Fruit fly (Drosophila melanogaster) whole organism, embryonic: ENCODE results near the gene mRpL30.
A peak's percentile ranks its signal among the peaks of the same experiment; 100 is the strongest.

Experiments used
- BtbVII ChIP-seq: fragments of 200-800 bp; sonication (Bioruptor generic); optimal IDR thresholded peaks from 3 replicates; lab custom pipeline; 2017; ENCODE audit warnings: missing biosample characterization, mild to moderate bottlenecking, missing genetic modification characterization
- CG11560 ChIP-seq: fragments of 200-800 bp; sonication (Bioruptor generic); IDR thresholded peaks from 3 replicates; pipeline ENCODE4 v1.3.6; 2022; ENCODE audit warnings: missing biosample characterization, missing genetic modification characterization
- CG12155 ChIP-seq: fragments of 200-800 bp; sonication (Bioruptor generic); optimal IDR thresholded peaks from 3 replicates; lab custom pipeline; 2016; ENCODE audit warnings: missing biosample characterization, missing genetic modification characterization
- CG14014 ChIP-seq: fragments of 200-800 bp; sonication (Bioruptor generic); IDR thresholded peaks from 2 replicates; pipeline ENCODE4 v1.3.6; 2022; ENCODE audit warnings: missing biosample characterization, missing genetic modification characterization
- CG15514 ChIP-seq: fragments of 200-800 bp; sonication (Bioruptor generic); optimal IDR thresholded peaks from 3 replicates; lab custom pipeline; 2017; ENCODE audit warnings: missing biosample characterization, missing genetic modification characterization, mild to moderate bottlenecking, moderate library complexity, missing genetic modification reagents
- CG15601 ChIP-seq: fragments of 200-800 bp; sonication (Bioruptor generic); optimal IDR thresholded peaks from 3 replicates; lab custom pipeline; 2019; ENCODE audit warnings: missing biosample characterization, mild to moderate bottlenecking, missing genetic modification characterization, moderate library complexity
- CG1832 ChIP-seq: fragments of 200-800 bp; sonication (Bioruptor generic); optimal IDR thresholded peaks from 2 replicates; lab custom pipeline; 2017; ENCODE audit warnings: missing biosample characterization, mild to moderate bottlenecking, missing genetic modification characterization, inconsistent platforms
- CG18599 ChIP-seq: fragments of 200-800 bp; sonication (Bioruptor generic); optimal IDR thresholded peaks from 3 replicates; lab custom pipeline; 2017; ENCODE audit warnings: missing biosample characterization, missing genetic modification characterization, mild to moderate bottlenecking, moderate library complexity, missing genetic modification reagents
- CG2202 ChIP-seq: fragments of 200-800 bp; sonication (Bioruptor generic); optimal IDR thresholded peaks from 2 replicates; lab custom pipeline; 2018; ENCODE audit warnings: missing biosample characterization, mild to moderate bottlenecking, missing genetic modification characterization
- CG31441 ChIP-seq: fragments of 200-800 bp; sonication (Bioruptor generic); IDR thresholded peaks from 2 replicates; pipeline ENCODE4 v1.3.6; 2022; ENCODE audit warnings: missing biosample characterization, missing genetic modification characterization
- CG4854 ChIP-seq: fragments of 200-800 bp; sonication (Bioruptor generic); optimal IDR thresholded peaks from 2 replicates; lab custom pipeline; 2016; ENCODE audit warnings: missing biosample characterization, missing genetic modification characterization, inconsistent platforms
- CG6854 ChIP-seq: fragments of 200-800 bp; sonication (Bioruptor generic); optimal IDR thresholded peaks from 3 replicates; lab custom pipeline; 2017; ENCODE audit warnings: missing biosample characterization, mild to moderate bottlenecking, missing genetic modification characterization
- CG9609 ChIP-seq: fragments of 200-800 bp; sonication (Bioruptor generic); optimal IDR thresholded peaks from 3 replicates; lab custom pipeline; 2016; ENCODE audit warnings: missing biosample characterization, missing genetic modification characterization
- Chrac-16 ChIP-seq: fragments of 200-800 bp; sonication (Bioruptor generic); optimal IDR thresholded peaks from 3 replicates; lab custom pipeline; 2016; ENCODE audit warnings: missing biosample characterization, missing genetic modification characterization
- Dll ChIP-seq: fragments of 200-800 bp; sonication (Bioruptor generic); IDR thresholded peaks from 4 replicates; pipeline ENCODE4 v1.3.6; 2022; ENCODE audit warnings: missing biosample characterization, missing genetic modification characterization; ENCODE audit not compliant: partially characterized antibody
- E2f1 ChIP-seq: fragments of 200-800 bp; sonication (Bioruptor generic); IDR thresholded peaks from 2 replicates; pipeline ENCODE4 v1.3.6; 2022; ENCODE audit warnings: missing biosample characterization, missing genetic modification characterization
- Eip74EF ChIP-seq, 2 experiments: fragments of 200-800 bp in 1 of 2; fragments of >200 bp in 1 of 2; sonication (Bioruptor generic) in 1 of 2; optimal IDR thresholded peaks; 2 replicates each; lab custom pipeline; 2017 to 2019; ENCODE audit warnings: missing biosample characterization in 2 of 2, missing genetic modification characterization in 2 of 2, mild to moderate bottlenecking in 1 of 2, moderate library complexity in 1 of 2
- HmgZ ChIP-seq: fragments of 200-800 bp; sonication (Bioruptor generic); optimal IDR thresholded peaks from 2 replicates; lab custom pipeline; 2018; ENCODE audit warnings: missing biosample characterization, mild to moderate bottlenecking, missing genetic modification characterization
- Hr78 ChIP-seq, 2 experiments: fragments of 200-800 bp in 1 of 2; fragments of >200 bp in 1 of 2; sonication (Bioruptor generic) in 1 of 2; optimal IDR thresholded peaks; 2 replicates each; lab custom pipeline; 2017 to 2019; ENCODE audit warnings: missing biosample characterization in 2 of 2, missing genetic modification characterization in 2 of 2, mild to moderate bottlenecking in 1 of 2, moderate library complexity in 1 of 2
- Lim3 ChIP-seq: fragments of 200-800 bp; sonication (Bioruptor generic); IDR thresholded peaks from 2 replicates; pipeline ENCODE4 v1.3.6; 2022; ENCODE audit warnings: missing biosample characterization, missing genetic modification characterization
- Lpt ChIP-seq: fragments of >200 bp; optimal IDR thresholded peaks from 2 replicates; lab custom pipeline; 2018; ENCODE audit warnings: missing biosample characterization, missing genetic modification characterization
- Max ChIP-seq: fragments of 200-800 bp; sonication (Bioruptor generic); optimal IDR thresholded peaks from 2 replicates; lab custom pipeline; 2016; ENCODE audit warnings: missing biosample characterization, mild to moderate bottlenecking, missing genetic modification characterization
- Meics ChIP-seq: fragments of 200-800 bp; sonication (Bioruptor generic); optimal IDR thresholded peaks from 2 replicates; lab custom pipeline; 2017; ENCODE audit warnings: missing biosample characterization, mild to moderate bottlenecking, missing genetic modification characterization
- NC2β ChIP-seq: fragments of 200-800 bp; sonication (Bioruptor generic); optimal IDR thresholded peaks from 2 replicates; lab custom pipeline; 2016; ENCODE audit warnings: missing biosample characterization, missing genetic modification characterization
- Nf-YB ChIP-seq: fragments of 200-800 bp; sonication (Bioruptor generic); optimal IDR thresholded peaks from 3 replicates; lab custom pipeline; 2019; ENCODE audit warnings: missing biosample characterization, mild to moderate bottlenecking, missing genetic modification characterization, moderate library complexity
- Ptx1 ChIP-seq: fragments of 200-800 bp; sonication (Bioruptor generic); IDR thresholded peaks from 2 replicates; pipeline ENCODE4 v1.3.6; 2022; ENCODE audit warnings: missing biosample characterization, missing genetic modification characterization
- ac ChIP-seq: fragments of 200-800 bp; sonication (Bioruptor generic); optimal IDR thresholded peaks from 3 replicates; lab custom pipeline; 2017; ENCODE audit warnings: missing biosample characterization, mild to moderate bottlenecking, missing genetic modification characterization
- al ChIP-seq: fragments of 200-800 bp; sonication (Bioruptor generic); IDR thresholded peaks from 2 replicates; pipeline ENCODE4 v1.3.6; 2022; ENCODE audit warnings: missing biosample characterization, missing genetic modification characterization
- amos ChIP-seq: fragments of 200-800 bp; sonication (Bioruptor generic); IDR thresholded peaks from 2 replicates; pipeline ENCODE4 v1.3.6; 2022; ENCODE audit warnings: missing biosample characterization, missing genetic modification characterization; ENCODE audit not compliant: partially characterized antibody
- bowl ChIP-seq: fragments of 200-800 bp; sonication (Bioruptor generic); IDR thresholded peaks from 2 replicates; pipeline ENCODE4 v1.3.6; 2022; ENCODE audit warnings: missing biosample characterization, missing genetic modification characterization
- dmrt99B ChIP-seq: fragments of 200-800 bp; sonication (Bioruptor generic); optimal IDR thresholded peaks from 2 replicates; lab custom pipeline; 2018; ENCODE audit warnings: missing biosample characterization, mild to moderate bottlenecking, missing genetic modification characterization, moderate library complexity
- gcm ChIP-seq: fragments of 200-800 bp; sonication (Bioruptor generic); optimal IDR thresholded peaks from 2 replicates; lab custom pipeline; 2019; ENCODE audit warnings: missing biosample characterization, mild to moderate bottlenecking, missing genetic modification characterization, moderate library complexity
- gcm2 ChIP-seq: fragments of 200-800 bp; sonication (Bioruptor generic); optimal IDR thresholded peaks from 2 replicates; lab custom pipeline; 2016; ENCODE audit warnings: missing biosample characterization, missing genetic modification characterization
- ham ChIP-seq: fragments of 200-800 bp; sonication (Bioruptor generic); IDR thresholded peaks from 2 replicates; pipeline ENCODE4 v1.3.6; 2022; ENCODE audit warnings: missing biosample characterization, missing genetic modification characterization
- her ChIP-seq: fragments of 200-800 bp; sonication (Bioruptor generic); optimal IDR thresholded peaks from 2 replicates; lab custom pipeline; 2016; ENCODE audit warnings: missing biosample characterization, missing genetic modification characterization
- jigr1 ChIP-seq: fragments of 200-800 bp; sonication (Bioruptor generic); IDR thresholded peaks from 3 replicates; pipeline ENCODE4 v1.3.6; 2022; ENCODE audit warnings: missing biosample characterization, missing genetic modification characterization
- kay ChIP-seq: fragments of 200-800 bp; sonication (Bioruptor generic); optimal IDR thresholded peaks from 2 replicates; lab custom pipeline; 2016; ENCODE audit warnings: missing biosample characterization, missing genetic modification characterization
- klu ChIP-seq: fragments of 200-800 bp; sonication (Bioruptor generic); IDR thresholded peaks from 2 replicates; pipeline ENCODE4 v1.3.6; 2022; ENCODE audit warnings: missing biosample characterization, missing genetic modification characterization
- mirr ChIP-seq: fragments of 200-800 bp; sonication (Bioruptor generic); optimal IDR thresholded peaks from 3 replicates; lab custom pipeline; 2018; ENCODE audit warnings: missing biosample characterization, mild to moderate bottlenecking, missing genetic modification characterization
- nerfin-1 ChIP-seq: fragments of 200-800 bp; sonication (Bioruptor generic); optimal IDR thresholded peaks from 3 replicates; lab custom pipeline; 2019; ENCODE audit warnings: missing biosample characterization, mild to moderate bottlenecking, missing genetic modification characterization, moderate library complexity
- pfk ChIP-seq: fragments of 200-800 bp; sonication (Bioruptor generic); optimal IDR thresholded peaks from 2 replicates; lab custom pipeline; 2018; ENCODE audit warnings: missing biosample characterization, mild to moderate bottlenecking, missing genetic modification characterization, moderate library complexity
- pita ChIP-seq: fragments of 200-800 bp; sonication (Bioruptor generic); optimal IDR thresholded peaks from 2 replicates; lab custom pipeline; 2017; ENCODE audit warnings: missing biosample characterization, mild to moderate bottlenecking, missing genetic modification characterization
- pnt ChIP-seq: fragments of 200-800 bp; sonication (Bioruptor generic); optimal IDR thresholded peaks from 3 replicates; lab custom pipeline; 2016; ENCODE audit warnings: missing biosample characterization, missing genetic modification characterization
- pros ChIP-seq: fragments of 200-800 bp; sonication (Bioruptor generic); optimal IDR thresholded peaks from 3 replicates; lab custom pipeline; 2019; ENCODE audit warnings: missing biosample characterization, mild to moderate bottlenecking, missing genetic modification characterization, moderate library complexity
- sd ChIP-seq: fragments of 200-800 bp; sonication (Bioruptor generic); optimal IDR thresholded peaks from 3 replicates; lab custom pipeline; 2018; ENCODE audit warnings: missing biosample characterization, mild to moderate bottlenecking, missing genetic modification characterization, moderate library complexity
- slp2 ChIP-seq: fragments of 200-800 bp; sonication (Bioruptor generic); optimal IDR thresholded peaks from 2 replicates; lab custom pipeline; 2016; ENCODE audit warnings: missing biosample characterization, missing genetic modification characterization
- sug ChIP-seq: fragments of 200-800 bp; optimal IDR thresholded peaks from 2 replicates; lab custom pipeline; 2019; ENCODE audit warnings: missing biosample characterization, mild to moderate bottlenecking, missing genetic modification characterization, moderate library complexity
- twi ChIP-seq: fragments of 200-800 bp; optimal IDR thresholded peaks from 2 replicates; lab custom pipeline; 2019; ENCODE audit warnings: missing biosample characterization, mild to moderate bottlenecking, missing genetic modification characterization, moderate library complexity
- wdn ChIP-seq: fragments of 200-800 bp; sonication (Bioruptor generic); IDR thresholded peaks from 2 replicates; pipeline ENCODE4 v1.3.6; 2022; ENCODE audit warnings: missing biosample characterization, missing genetic modification characterization

mRpL30 gene

dm6 chrX:4687778-4688399, 40.2 kb downstream of the mRpL30 start, which contains the start of gene ctp:
ctp (plus strand) TSS chrX:4687800.
- TF ChIP-seq Lim3 (GFP tag; lab: Robert Waterston, UW) = no peak
- TF ChIP-seq CG15601 = peak; percentile 21
- TF ChIP-seq sd (tag; lab: Kevin White, UChicago) = peak; percentile 8
- TF ChIP-seq nerfin-1 (tag; lab: Kevin White, UChicago) = peak; percentile 30
- TF ChIP-seq Chrac-16 (GFP tag; lab: Kevin White, UChicago) = peak; percentile 53
- peak; percentile 56 for TF ChIP-seq CG9609 (GFP tag; lab: Kevin White, UChicago)
- TF ChIP-seq dmrt99B (tag; lab: Kevin White, UChicago) = peak; percentile 27
- TF ChIP-seq NC2β (GFP tag; lab: Kevin White, UChicago) = peak; percentile 24
- TF ChIP-seq CG11560 (tag; lab: Robert Waterston, UW) = peak; percentile 98
- TF ChIP-seq Meics (GFP tag; lab: Kevin White, UChicago) = peak; percentile 59
- TF ChIP-seq pros (GFP tag; lab: Kevin White, UChicago) = no peak
- TF ChIP-seq CG1832 (GFP tag; lab: Kevin White, UChicago) = no peak
- peak; percentile 47; the same call in 1 of the 2 replicates for TF ChIP-seq CG31441 (GFP tag; lab: Robert Waterston, UW)
- no peak for TF ChIP-seq gcm2 (GFP tag; lab: Kevin White, UChicago)
- no peak for TF ChIP-seq pita (GFP tag; lab: Kevin White, UChicago)
- peak; percentile 46 for TF ChIP-seq CG15514 (GFP tag; lab: Kevin White, UChicago)
- no peak for TF ChIP-seq E2f1 (GFP tag; lab: Robert Waterston, UW)
- TF ChIP-seq CG14014 (GFP tag; lab: Robert Waterston, UW) = peak; percentile 55; the same call in 1 of the 2 replicates
- no peak for TF ChIP-seq wdn (GFP tag; lab: Robert Waterston, UW)
- no peak for TF ChIP-seq Hr78 (GFP tag; optimal IDR thresholded peaks at IDR 0.05; lab: Kevin White, UChicago)
- TF ChIP-seq Max (GFP tag; lab: Kevin White, UChicago) = no peak
- peak; percentile 17 for TF ChIP-seq pnt (GFP tag; lab: Kevin White, UChicago)
- peak; percentile 64 for TF ChIP-seq mirr (GFP tag; lab: Kevin White, UChicago)
- no peak for TF ChIP-seq CG4854
- peak; percentile 70 for TF ChIP-seq her (GFP tag; lab: Kevin White, UChicago)
- no peak for TF ChIP-seq bowl (GFP tag; lab: Robert Waterston, UW)
- peak; percentile 40 for TF ChIP-seq amos (GFP tag; lab: Robert Waterston, UW)
- TF ChIP-seq Ptx1 = peak; percentile 32
- TF ChIP-seq twi = peak; percentile 21
- TF ChIP-seq slp2 (GFP tag; lab: Kevin White, UChicago) = peak; percentile 5
- TF ChIP-seq HmgZ = peak; percentile 56
- TF ChIP-seq kay = no peak
- TF ChIP-seq klu (GFP tag; lab: Robert Waterston, UW) = peak; percentile 36; the same call in 1 of the 2 replicates
- TF ChIP-seq jigr1 = no peak
- peak; percentile 44 for TF ChIP-seq CG18599 (GFP tag; lab: Kevin White, UChicago)
- no peak for TF ChIP-seq ham (GFP tag; lab: Robert Waterston, UW)
- no peak for TF ChIP-seq CG2202 (tag; lab: Kevin White, UChicago)
- TF ChIP-seq al (GFP tag; lab: Robert Waterston, UW) = peak; percentile 30; the same call in 1 of the 2 replicates
- no peak for TF ChIP-seq Lpt (GFP tag; lab: Kevin White, UChicago)
- peak; percentile 74; the same call in 3 of the 4 replicates for TF ChIP-seq Dll (GFP tag; lab: Robert Waterston, UW)
- TF ChIP-seq Nf-YB (GFP tag; lab: Kevin White, UChicago) = peak; percentile 98
- peak; percentile 10 for TF ChIP-seq pfk
- no peak for TF ChIP-seq Eip74EF (GFP tag; optimal IDR thresholded peaks at IDR 0.05; lab: Kevin White, UChicago)
- peak; percentile 25 for TF ChIP-seq BtbVII (GFP tag; lab: Kevin White, UChicago)
- TF ChIP-seq sug (tag; lab: Kevin White, UChicago) = peak; percentile 58
- TF ChIP-seq ac (GFP tag; lab: Kevin White, UChicago) = no peak
- TF ChIP-seq gcm (GFP tag; lab: Kevin White, UChicago) = peak; percentile 31
- TF ChIP-seq CG6854 (GFP tag; lab: Kevin White, UChicago) = peak; percentile 52
- peak; percentile 40 for TF ChIP-seq CG12155
